ENCODE assay signal across 6 fruit fly cellular contexts in the genomic region with DNA sequence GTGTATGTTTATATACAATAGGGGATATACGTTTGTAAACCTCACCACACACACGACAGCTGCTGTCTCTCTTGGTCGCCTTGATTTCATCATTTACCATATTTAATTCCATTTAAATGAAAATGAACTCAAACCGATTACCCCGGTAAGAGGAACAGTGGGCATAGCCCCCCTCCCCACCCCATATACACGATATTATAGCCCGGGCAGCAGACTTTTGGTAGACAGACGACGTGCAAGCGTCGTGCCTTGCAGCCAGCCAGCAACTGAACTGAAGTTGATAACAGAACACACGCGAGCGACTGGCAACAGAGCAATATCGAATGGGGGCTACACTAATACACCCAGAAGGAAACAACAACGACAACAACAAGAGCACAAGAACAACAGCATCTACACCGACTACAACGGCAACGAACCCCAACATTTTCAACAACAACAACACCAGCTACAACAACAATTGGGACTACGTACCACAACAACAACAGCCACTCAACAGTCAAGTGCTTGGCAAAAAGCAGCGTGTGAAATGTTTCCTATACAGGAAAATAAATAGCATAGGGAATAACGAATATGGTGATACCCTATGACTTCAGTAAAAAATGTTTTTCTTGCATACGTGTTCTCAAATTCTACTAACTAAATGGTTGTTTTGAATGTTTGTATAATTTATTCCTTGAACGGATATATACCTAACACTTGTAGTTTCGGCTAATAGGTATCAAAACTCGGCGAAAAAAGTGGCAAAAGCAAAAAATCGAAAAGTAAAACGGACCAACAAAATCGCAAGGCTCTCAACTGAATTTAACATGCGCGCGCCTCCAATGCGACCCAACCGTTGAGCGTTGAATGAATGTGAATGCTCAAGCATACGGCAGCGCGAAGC.
TF ChIP-seq lines count a peak whose summit lies in the region.

No protein-coding gene starts in this region.

- no peak for TF ChIP-seq CTCF in whole organism, embryonic (GFP tag; optimal IDR thresholded peaks at IDR 0.05; lab: Kevin White, UChicago)

TF ChIP-seq in whole organism, 6 proteins besides CTCF, POLR2A, EP300 and RAD21:
- TF ChIP-seq Dll (optimal IDR thresholded peaks at IDR 0.05; lab: Kevin White, UChicago), result no peak
- TF ChIP-seq EcR (GFP tag; optimal IDR thresholded peaks at IDR 0.05; lab: Kevin White, UChicago), result peak; percentile 27 to 45
- peak; percentile 80 for TF ChIP-seq pan (optimal IDR thresholded peaks at IDR 0.05; lab: Kevin White, UChicago)
- no peak for TF ChIP-seq psq (optimal IDR thresholded peaks at IDR 0.05; lab: Kevin White, UChicago)
- no peak for TF ChIP-seq CG8478 (optimal IDR thresholded peaks at IDR 0.05; lab: Kevin White, UChicago)
TF ChIP-seq in whole organism: peak in this region for 2.

TF ChIP-seq in whole organism, adult, 20 proteins besides CTCF, POLR2A, EP300 and RAD21 (continues in another document):
- TF ChIP-seq CG7045 (GFP tag; optimal IDR thresholded peaks at IDR 0.05; lab: Kevin White, UChicago) (no peak), bab1 (GFP tag; optimal IDR thresholded peaks at IDR 0.05; lab: Kevin White, UChicago) (peak; percentile 44), Mnt (GFP tag; optimal IDR thresholded peaks at IDR 0.05; lab: Kevin White, UChicago) (peak; percentile 61), toe (GFP tag; optimal IDR thresholded peaks at IDR 0.05; lab: Kevin White, UChicago) (peak; percentile 32), CG12768 (GFP tag; optimal IDR thresholded peaks at IDR 0.05; lab: Kevin White, UChicago) (peak; percentile 69), CG14711 (tag; optimal IDR thresholded peaks at IDR 0.05; lab: Kevin White, UChicago) (peak; percentile 79), CG5204 (GFP tag; optimal IDR thresholded peaks at IDR 0.05; lab: Kevin White, UChicago) (peak; percentile 4), CG11617 (GFP tag; optimal IDR thresholded peaks at IDR 0.05; lab: Kevin White, UChicago) (no peak), pad (GFP tag; optimal IDR thresholded peaks at IDR 0.05; lab: Kevin White, UChicago) (peak; percentile 20), cic (GFP tag; optimal IDR thresholded peaks at IDR 0.05; lab: Kevin White, UChicago) (peak; percentile 46), CG1620 (GFP tag; optimal IDR thresholded peaks at IDR 0.05; lab: Kevin White, UChicago) (no peak), Crg-1 (GFP tag; optimal IDR thresholded peaks at IDR 0.05; lab: Kevin White, UChicago) (no peak), CG7101 (tag; optimal IDR thresholded peaks at IDR 0.05; lab: Kevin White, UChicago) (peak; percentile 72), Hr96 (GFP tag; optimal IDR thresholded peaks at IDR 0.05; lab: Kevin White, UChicago) (peak; percentile 23), Clk (GFP tag; optimal IDR thresholded peaks at IDR 0.05; lab: Kevin White, UChicago) (no peak)

TF ChIP-seq in whole organism, embryonic, 481 proteins besides CTCF, POLR2A, EP300 and RAD21 (continues in another document):
- TF ChIP-seq Hr51 (GFP tag; optimal IDR thresholded peaks at IDR 0.05; lab: Kevin White, UChicago) (peak; percentile 52 to 90), E2f1 (GFP tag; IDR thresholded peaks at IDR 0.05; lab: Robert Waterston, UW) (peak; percentile 78), CG10959 (GFP tag; IDR thresholded peaks at IDR 0.05; lab: Robert Waterston, UW) (peak; percentile 11; the same call in 1 of the 2 replicates), CG17612 (GFP tag; IDR thresholded peaks at IDR 0.05; lab: Robert Waterston, UW) (peak; percentile 78), hbn (GFP tag; IDR thresholded peaks at IDR 0.05; lab: Robert Waterston, UW; ENCODE audit: partially characterized antibody) (no peak), CG2678 (tag; optimal IDR thresholded peaks at IDR 0.05; lab: Kevin White, UChicago) (peak; percentile 91), kay (GFP tag; optimal IDR thresholded peaks at IDR 0.05; lab: Kevin White, UChicago) (peak; percentile 31), da (GFP tag; optimal IDR thresholded peaks at IDR 0.05; lab: Kevin White, UChicago) (peak; percentile 7), bab2 (GFP tag; optimal IDR thresholded peaks at IDR 0.05; lab: Kevin White, UChicago) (peak; percentile 86), CG8089 (GFP tag; optimal IDR thresholded peaks at IDR 0.05; lab: Kevin White, UChicago) (peak; percentile 74), CG14965 (GFP tag; optimal IDR thresholded peaks at IDR 0.05; lab: Kevin White, UChicago; ENCODE audit: borderline replicate concordance) (peak; percentile 48), sim (GFP tag; IDR thresholded peaks at IDR 0.05; lab: Robert Waterston, UW) (peak; percentile 47; the same call in 1 of the 2 replicates), Asciz (GFP tag; optimal IDR thresholded peaks at IDR 0.05; lab: Kevin White, UChicago) (peak; percentile 73), CHES-1-like (GFP tag; optimal IDR thresholded peaks at IDR 0.05; lab: Kevin White, UChicago) (peak; percentile 84)

TF ChIP-seq in whole organism, prepupa, 60 proteins besides CTCF, POLR2A, EP300 and RAD21 (continues in another document):
- TF ChIP-seq Lpt (GFP tag; optimal IDR thresholded peaks at IDR 0.05; lab: Kevin White, UChicago) (peak; percentile 65), fkh (GFP tag; optimal IDR thresholded peaks at IDR 0.05; lab: Kevin White, UChicago) (no peak), Sox15 (GFP tag; optimal IDR thresholded peaks at IDR 0.05; lab: Kevin White, UChicago) (peak; percentile 84), acj6 (GFP tag; optimal IDR thresholded peaks at IDR 0.05; lab: Kevin White, UChicago) (peak; percentile 89), CG1621 (tag; optimal IDR thresholded peaks at IDR 0.05; lab: Kevin White, UChicago) (peak; percentile 85), CG34406 (GFP tag; optimal IDR thresholded peaks at IDR 0.05; lab: Kevin White, UChicago) (peak; percentile 83), Hr39 (GFP tag; optimal IDR thresholded peaks at IDR 0.05; lab: Kevin White, UChicago) (peak; percentile 92), CG31627 (GFP tag; optimal IDR thresholded peaks at IDR 0.05; lab: Kevin White, UChicago) (peak; percentile 92), CG8319 (GFP tag; optimal IDR thresholded peaks at IDR 0.05; lab: Kevin White, UChicago) (peak; percentile 77), Eip75B (GFP tag; optimal IDR thresholded peaks at IDR 0.05; lab: Kevin White, UChicago) (peak; percentile 84), dsx (GFP tag; optimal IDR thresholded peaks at IDR 0.05; lab: Kevin White, UChicago; ENCODE audit: poor library complexity, severe bottlenecking) (peak; percentile 79), CG11902 (GFP tag; optimal IDR thresholded peaks at IDR 0.05; lab: Kevin White, UChicago) (peak; percentile 82), vri (GFP tag; optimal IDR thresholded peaks at IDR 0.05; lab: Kevin White, UChicago) (peak; percentile 53), Gug (GFP tag; IDR thresholded peaks at IDR 0.05; lab: Robert Waterston, UW) (peak; percentile 90), ss (GFP tag; optimal IDR thresholded peaks at IDR 0.05; lab: Kevin White, UChicago) (peak; percentile 27 to 83)

TF ChIP-seq in whole organism, pupa, 21 proteins besides CTCF, POLR2A, EP300 and RAD21 (continues in another document):
- TF ChIP-seq CG34367 (tag; optimal IDR thresholded peaks at IDR 0.05; lab: Kevin White, UChicago) (peak; percentile 90), CG12605 (GFP tag; IDR thresholded peaks at IDR 0.05; lab: Robert Waterston, UW) (peak; percentile 70), EcR (GFP tag; optimal IDR thresholded peaks at IDR 0.05; lab: Kevin White, UChicago) (peak; percentile 92), CG14655 (GFP tag; optimal IDR thresholded peaks at IDR 0.05; lab: Kevin White, UChicago) (peak; percentile 90), Ets98B (GFP tag; IDR thresholded peaks at IDR 0.05; lab: Robert Waterston, UW) (peak; percentile 89), Snoo (tag; optimal IDR thresholded peaks at IDR 0.05; lab: Kevin White, UChicago) (peak; percentile 83), CG8301 (tag; optimal IDR thresholded peaks at IDR 0.05; lab: Kevin White, UChicago) (peak; percentile 91), D1 (tag; optimal IDR thresholded peaks at IDR 0.05; lab: Kevin White, UChicago) (peak; percentile 69), CG4496 (GFP tag; IDR thresholded peaks at IDR 0.05; lab: Robert Waterston, UW) (peak; percentile 93), Pif1A (GFP tag; optimal IDR thresholded peaks at IDR 0.05; lab: Kevin White, UChicago) (peak; percentile 83), Pif1B (GFP tag; optimal IDR thresholded peaks at IDR 0.05; lab: Kevin White, UChicago) (peak; percentile 46), fd96Ca (GFP tag; IDR thresholded peaks at IDR 0.05; lab: Robert Waterston, UW) (peak; percentile 65), CG15710 (tag; optimal IDR thresholded peaks at IDR 0.05; lab: Kevin White, UChicago) (peak; percentile 89), CG32121 (GFP tag; IDR thresholded peaks at IDR 0.05; lab: Robert Waterston, UW) (peak; percentile 89), CG10348 (GFP tag; IDR thresholded peaks at IDR 0.05; lab: Robert Waterston, UW) (peak; percentile 54), rn (GFP tag; IDR thresholded peaks at IDR 0.05; lab: Robert Waterston, UW) (peak; percentile 68), CG9948 (tag; optimal IDR thresholded peaks at IDR 0.05; lab: Kevin White, UChicago) (peak; percentile 86)

TF ChIP-seq in whole organism, wandering third instar larva, 38 proteins besides CTCF, POLR2A, EP300 and RAD21 (continues in another document):
- TF ChIP-seq Hr83 (GFP tag; optimal IDR thresholded peaks at IDR 0.05; lab: Kevin White, UChicago; ENCODE audit: poor library complexity, severe bottlenecking), result peak; percentile 17
- TF ChIP-seq Abd-B (GFP tag; optimal IDR thresholded peaks at IDR 0.05; lab: Kevin White, UChicago), result no peak
- TF ChIP-seq ey (GFP tag; optimal IDR thresholded peaks at IDR 0.05; lab: Kevin White, UChicago), result peak; percentile 92
- peak; percentile 97 for TF ChIP-seq woc (GFP tag; optimal IDR thresholded peaks at IDR 0.05; lab: Kevin White, UChicago)
- TF ChIP-seq fru (GFP tag; optimal IDR thresholded peaks at IDR 0.05; lab: Kevin White, UChicago), result peak; percentile 93
- TF ChIP-seq CrebA (GFP tag; optimal IDR thresholded peaks at IDR 0.05; lab: Kevin White, UChicago; ENCODE audit: borderline replicate concordance), result peak; percentile 3
- TF ChIP-seq Hnf4 (GFP tag; optimal IDR thresholded peaks at IDR 0.05; lab: Kevin White, UChicago), result peak; percentile 71
- TF ChIP-seq Myc (optimal IDR thresholded peaks at IDR 0.05; lab: Kevin White, UChicago), result no peak
- no peak for TF ChIP-seq dl (GFP tag; optimal IDR thresholded peaks at IDR 0.05; lab: Kevin White, UChicago; ENCODE audit: insufficient read depth in 1 of 2, partially characterized antibody in 2 of 2)
- TF ChIP-seq HLH106 (tag; optimal IDR thresholded peaks at IDR 0.05; lab: Kevin White, UChicago), result peak; percentile 92
- no peak for TF ChIP-seq GATAd (GFP tag; optimal IDR thresholded peaks at IDR 0.05; lab: Kevin White, UChicago)
- no peak for TF ChIP-seq Mio (GFP tag; optimal IDR thresholded peaks at IDR 0.05; lab: Kevin White, UChicago)
- peak; percentile 18 for TF ChIP-seq Dif (GFP tag; optimal IDR thresholded peaks at IDR 0.05; lab: Kevin White, UChicago; ENCODE audit: partially characterized antibody)
- TF ChIP-seq Sp1 (GFP tag; optimal IDR thresholded peaks at IDR 0.05; lab: Kevin White, UChicago), result peak; percentile 85
- TF ChIP-seq Jra (GFP tag; optimal IDR thresholded peaks at IDR 0.05; lab: Kevin White, UChicago), result peak; percentile 53
- peak; percentile 84 for TF ChIP-seq rgr (GFP tag; optimal IDR thresholded peaks at IDR 0.05; lab: Kevin White, UChicago)
- TF ChIP-seq sv (GFP tag; optimal IDR thresholded peaks at IDR 0.05; lab: Kevin White, UChicago), result peak; percentile 13
- peak; percentile 63 for TF ChIP-seq psq (GFP tag; optimal IDR thresholded peaks at IDR 0.05; lab: Kevin White, UChicago)
